Worm (Caenorhabditis elegans) whole organism, L4 larva: ENCODE results near the gene Y52E8A.2.
A peak's percentile ranks its signal among the peaks of the same experiment; 100 is the strongest.

Experiments
- F26F4.8 ChIP-seq: fragments of 200-800 bp; sonication (Bioruptor generic); conservative IDR thresholded peaks from 2 replicates; pipeline ENCODE4 v1.3.6; 2022; ENCODE audit warnings: missing genetic modification characterization, missing compliant biosample characterization
- F49E8.2 ChIP-seq: sonication (generic microtip); optimal IDR thresholded peaks from 2 replicates; lab custom pipeline; 2016; ENCODE audit warnings: missing compliant biosample characterization, mild to moderate bottlenecking, missing genetic modification characterization, borderline replicate concordance
- T20F7.1 ChIP-seq: fragments of 200-800 bp; sonication (Bioruptor generic); optimal IDR thresholded peaks from 2 replicates; lab custom pipeline; 2018; ENCODE audit warnings: mild to moderate bottlenecking, missing genetic modification characterization, missing compliant biosample characterization
- Y5F2A.4 ChIP-seq: fragments of 200-800 bp; sonication (Bioruptor generic); optimal IDR thresholded peaks from 2 replicates; lab custom pipeline; 2018; ENCODE audit warnings: mild to moderate bottlenecking, missing genetic modification characterization, missing compliant biosample characterization
- Y75B8A.6 ChIP-seq: fragments of 200-800 bp; sonication (Bioruptor generic); IDR thresholded peaks from 2 replicates; pipeline ENCODE4 v1.3.6; 2022; ENCODE audit warnings: missing genetic modification reagents, missing genetic modification characterization, missing compliant biosample characterization
- aha-1 ChIP-seq: fragments of 150-350 bp; peaks from one replicate; lab custom pipeline; 2014; ENCODE audit warnings: missing biosample characterization, missing genetic modification characterization
- aly-2 ChIP-seq: sonication (generic microtip); optimal IDR thresholded peaks from 2 replicates; lab custom pipeline; 2018; ENCODE audit warnings: missing biosample characterization, missing genetic modification characterization
- attf-4 ChIP-seq: sonication (generic microtip); optimal IDR thresholded peaks from 3 replicates; lab custom pipeline; 2017; ENCODE audit warnings: missing biosample characterization, missing genetic modification characterization
- ceh-20 ChIP-seq: fragments of 200-800 bp; sonication (Bioruptor generic); IDR thresholded peaks from 2 replicates; pipeline ENCODE4 v1.3.6; 2022; ENCODE audit warnings: missing genetic modification reagents, missing genetic modification characterization, missing compliant biosample characterization
- ceh-32 ChIP-seq: sonication (generic microtip); optimal IDR thresholded peaks from 2 replicates; lab custom pipeline; 2016; ENCODE audit warnings: mild to moderate bottlenecking, missing genetic modification characterization, missing compliant biosample characterization; ENCODE audit not compliant: poor library complexity
- ceh-82 ChIP-seq: sonication (generic microtip); optimal IDR thresholded peaks from 2 replicates; lab custom pipeline; 2017; ENCODE audit warnings: missing biosample characterization, missing genetic modification characterization
- ces-1 ChIP-seq: fragments of 150-350 bp; sonication (generic microtip); optimal IDR thresholded peaks from 4 replicates; lab custom pipeline; 2014; ENCODE audit warnings: missing biosample characterization, missing genetic modification reagents, missing genetic modification characterization
- cey-2 ChIP-seq: sonication (generic microtip); optimal IDR thresholded peaks from 3 replicates; lab custom pipeline; 2017; ENCODE audit warnings: missing genetic modification characterization, mild to moderate bottlenecking, missing compliant biosample characterization, antibody characterized with exemption, borderline replicate concordance; ENCODE audit not compliant: insufficient read depth
- daf-8 ChIP-seq: fragments of 200-800 bp; sonication (Bioruptor generic); IDR thresholded peaks from 2 replicates; pipeline ENCODE4 v1.3.6; 2022; ENCODE audit warnings: missing genetic modification characterization, missing compliant biosample characterization
- duxl-1 ChIP-seq: sonication (generic microtip); optimal IDR thresholded peaks from 2 replicates; lab custom pipeline; 2016; ENCODE audit warnings: mild to moderate bottlenecking, missing genetic modification characterization, moderate library complexity, missing compliant biosample characterization; ENCODE audit not compliant: poor library complexity
- fkh-10 ChIP-seq: fragments of 150-350 bp; optimal IDR thresholded peaks from 2 replicates; lab custom pipeline; 2014; ENCODE audit warnings: missing biosample characterization, missing genetic modification reagents, missing genetic modification characterization
- fos-1 ChIP-seq: fragments of 150-350 bp; optimal IDR thresholded peaks from 2 replicates; lab custom pipeline; 2014; ENCODE audit warnings: missing biosample characterization, missing genetic modification characterization
- hlh-30 ChIP-seq: sonication (generic microtip); optimal IDR thresholded peaks from 2 replicates; lab custom pipeline; 2017; ENCODE audit warnings: antibody characterized with exemption, mild to moderate bottlenecking, missing genetic modification characterization, missing compliant biosample characterization; ENCODE audit not compliant: insufficient read depth
- hmg-1.1 ChIP-seq: fragments of 200-800 bp; sonication (Bioruptor generic); IDR thresholded peaks from 2 replicates; pipeline ENCODE4 v1.3.6; 2022; ENCODE audit warnings: missing genetic modification reagents, missing genetic modification characterization, missing compliant biosample characterization
- jun-1 ChIP-seq: fragments of 150-350 bp; optimal IDR thresholded peaks from 2 replicates; lab custom pipeline; 2014; ENCODE audit warnings: missing biosample characterization, missing genetic modification reagents, missing genetic modification characterization
- lsy-2 ChIP-seq, 2 experiments: fragments of 150-350 bp in 1 of 2; sonication (generic microtip) in 1 of 2; optimal IDR thresholded peaks; 2 replicates each; lab custom pipeline; 2014 to 2017; ENCODE audit warnings: missing biosample characterization in 2 of 2, missing genetic modification characterization in 2 of 2
- mdt-29 ChIP-seq: fragments of 200-800 bp; sonication (Bioruptor generic); IDR thresholded peaks from 2 replicates; pipeline ENCODE4 v1.3.6; 2022; ENCODE audit warnings: missing genetic modification reagents, missing genetic modification characterization, missing compliant biosample characterization
- nhr-10 ChIP-seq: fragments of 150-350 bp; optimal IDR thresholded peaks from 2 replicates; lab custom pipeline; 2014; ENCODE audit warnings: missing biosample characterization, missing genetic modification characterization
- nhr-11 ChIP-seq: fragments of 150-350 bp; optimal IDR thresholded peaks from 2 replicates; lab custom pipeline; 2014; ENCODE audit warnings: missing biosample characterization, missing genetic modification characterization
- nhr-25 ChIP-seq: sonication (generic microtip); optimal IDR thresholded peaks from 2 replicates; lab custom pipeline; 2017; ENCODE audit warnings: missing genetic modification characterization, mild to moderate bottlenecking, missing compliant biosample characterization, antibody characterized with exemption, moderate library complexity, borderline replicate concordance; ENCODE audit not compliant: insufficient read depth
- php-3 ChIP-seq: fragments of 200-800 bp; sonication (Bioruptor generic); IDR thresholded peaks from 2 replicates; pipeline ENCODE4 v1.3.6; 2022; ENCODE audit warnings: missing genetic modification reagents, missing genetic modification characterization, missing compliant biosample characterization
- pqm-1 ChIP-seq: sonication (generic microtip); optimal IDR thresholded peaks from 2 replicates; lab custom pipeline; 2017; ENCODE audit warnings: missing biosample characterization, missing genetic modification characterization
- spr-1 ChIP-seq: sonication (generic microtip); optimal IDR thresholded peaks from 2 replicates; lab custom pipeline; 2016; ENCODE audit warnings: mild to moderate bottlenecking, missing genetic modification characterization, missing compliant biosample characterization
- spr-3 ChIP-seq: fragments of 200-800 bp; sonication (Bioruptor generic); optimal IDR thresholded peaks from 2 replicates; lab custom pipeline; 2018; ENCODE audit warnings: mild to moderate bottlenecking, missing genetic modification characterization, missing compliant biosample characterization
- unc-130 ChIP-seq: sonication (generic microtip); optimal IDR thresholded peaks from 2 replicates; lab custom pipeline; 2016; ENCODE audit warnings: missing genetic modification reagents, missing genetic modification characterization, missing compliant biosample characterization
- unc-62 ChIP-seq, 3 experiments: fragments of 150-350 bp in 1 of 3; sonication (generic microtip); optimal IDR thresholded peaks in 2 of 3; peaks in 1 of 3; 1 replicate in 1 of 3; 2 replicates in 2 of 3; lab custom pipeline; 2014 to 2017; ENCODE audit warnings: missing biosample characterization in 3 of 3, missing genetic modification characterization in 3 of 3, missing genetic modification reagents in 3 of 3, missing genotype in 1 of 3
- zag-1 ChIP-seq: fragments of 150-350 bp; optimal IDR thresholded peaks from 2 replicates; lab custom pipeline; 2014; ENCODE audit warnings: missing biosample characterization, missing genetic modification characterization
- zfp-2 ChIP-seq: sonication (generic microtip); optimal IDR thresholded peaks from 2 replicates; lab custom pipeline; 2016; ENCODE audit warnings: mild to moderate bottlenecking, missing genetic modification characterization, missing compliant biosample characterization

Y52E8A.2 gene

ce11 chrII:4291799-4292198 is 28.8 kb upstream of the Y52E8A.2 start:
- TF ChIP-seq attf-4 (tag; lab: Kevin White, UChicago) (no peak), fkh-10 (GFP tag; lab: Kevin White, UChicago) (peak; percentile 10), ces-1 (GFP tag; lab: Kevin White, UChicago) (peak; percentile 4), ceh-20 (GFP tag; lab: Robert Waterston, UW) (no peak), spr-3 (GFP tag; lab: Kevin White, UChicago) (no peak), hmg-1.1 (GFP tag; lab: Robert Waterston, UW) (no peak), php-3 (no peak), unc-62 (GFP tag; optimal IDR thresholded peaks at IDR 0.05 in 1 of 2; lab: Kevin White, UChicago) (no peak), unc-62 (tag; optimal IDR thresholded peaks at IDR 0.05; lab: Kevin White, UChicago) (no peak)

ce11 chrII:4293027-4293522 is 27.6 kb upstream of the Y52E8A.2 start:
- peak; percentile 64 for TF ChIP-seq aha-1 (tag; lab: Kevin White, UChicago)
- TF ChIP-seq zag-1 (tag; lab: Kevin White, UChicago): no peak
- no peak for TF ChIP-seq mdt-29 (GFP tag; lab: Robert Waterston, UW)
- TF ChIP-seq Y75B8A.6 (GFP tag; lab: Robert Waterston, UW): no peak
- peak in 1 of 2 experiments; percentile 55 for TF ChIP-seq unc-62 (GFP tag; optimal IDR thresholded peaks at IDR 0.05 in 1 of 2; lab: Kevin White, UChicago)
- TF ChIP-seq unc-62 (tag; optimal IDR thresholded peaks at IDR 0.05; lab: Kevin White, UChicago): no peak
- TF ChIP-seq nhr-25 (tag; lab: Kevin White, UChicago): no peak
- no peak for TF ChIP-seq F26F4.8 (GFP tag; lab: Robert Waterston, UW)
- TF ChIP-seq hlh-30 (tag; lab: Kevin White, UChicago): no peak
- TF ChIP-seq nhr-11: no peak
- no peak for TF ChIP-seq aly-2 (tag; lab: Kevin White, UChicago)
- TF ChIP-seq unc-130 (GFP tag; lab: Kevin White, UChicago): no peak
- no peak for TF ChIP-seq T20F7.1 (GFP tag; lab: Kevin White, UChicago)
- no peak for TF ChIP-seq fos-1

ce11 chrII:4294189-4294588 is 26.4 kb upstream of the Y52E8A.2 start:
- TF ChIP-seq jun-1 (tag; lab: Kevin White, UChicago): no peak
- TF ChIP-seq ceh-32 (tag; lab: Kevin White, UChicago): no peak
- no peak for TF ChIP-seq F49E8.2 (tag; lab: Kevin White, UChicago)
- no peak for TF ChIP-seq ces-1 (GFP tag; lab: Kevin White, UChicago)
- TF ChIP-seq lsy-2 (tag; optimal IDR thresholded peaks at IDR 0.05; lab: Kevin White, UChicago): no peak

ce11 chrII:4294801-4295200 is 25.8 kb upstream of the Y52E8A.2 start, which contains the start of gene rml-4:
rml-4 (plus strand) TSS chrII:4295101.
- TF ChIP-seq spr-1 (tag; lab: Kevin White, UChicago): no peak
- TF ChIP-seq ceh-20 (GFP tag; lab: Robert Waterston, UW): no peak
- TF ChIP-seq Y5F2A.4 (GFP tag; lab: Kevin White, UChicago): no peak
- no peak for TF ChIP-seq zfp-2
- TF ChIP-seq daf-8: no peak

ce11 chrII:4297259-4297658 is 23.4 kb upstream of the Y52E8A.2 start:
- TF ChIP-seq ceh-82 (no peak), duxl-1 (no peak), mdt-29 (GFP tag; lab: Robert Waterston, UW) (no peak), nhr-10 (tag; lab: Kevin White, UChicago) (no peak), aha-1 (tag; lab: Kevin White, UChicago) (peak; percentile 57), pqm-1 (peak; percentile 16), cey-2 (tag; lab: Kevin White, UChicago) (no peak)
